Worm (Caenorhabditis elegans): ENCODE measurements around the gene F22B7.9.

Gene F22B7.9

DNA sequence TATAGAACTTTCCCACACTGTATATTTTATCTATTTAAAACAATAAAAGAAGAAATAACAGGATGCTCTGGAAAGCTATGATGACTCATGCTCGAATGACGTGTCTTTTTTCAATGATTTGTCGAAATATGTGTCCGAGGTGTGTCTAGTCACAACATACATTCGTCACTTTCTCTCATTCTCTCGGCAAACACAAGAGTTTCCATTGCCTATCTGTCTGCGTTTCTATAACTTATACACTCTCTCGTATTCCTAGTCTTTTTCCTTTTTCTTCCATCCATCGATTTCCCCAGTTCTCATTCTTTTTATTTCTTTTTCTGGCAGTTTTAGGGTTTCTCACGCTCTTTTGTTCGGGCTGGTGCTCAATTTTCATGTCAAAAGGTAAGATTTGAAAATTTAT is 43.0 kb upstream of the F22B7.9 start (continued):
- TF ChIP-seq nhr-41 (GFP tag; IDR thresholded peaks at IDR 0.05): no peak
- TF ChIP-seq zip-11 (GFP tag; IDR thresholded peaks at IDR 0.05): no peak
- no peak for TF ChIP-seq daf-12 (tag; optimal IDR thresholded peaks at IDR 0.05)
- TF ChIP-seq D1046.2 (GFP tag; IDR thresholded peaks at IDR 0.05): no peak
- no peak for TF ChIP-seq F49E8.2 (tag; optimal IDR thresholded peaks at IDR 0.05; ENCODE audit: borderline replicate concordance)
- TF ChIP-seq dve-1 (tag; optimal IDR thresholded peaks at IDR 0.05; ENCODE audit: insufficient read depth): peak; percentile 68
- TF ChIP-seq unc-62 (GFP tag; optimal IDR thresholded peaks at IDR 0.05 in 1 of 2): no peak
- no peak for TF ChIP-seq unc-62 (tag; optimal IDR thresholded peaks at IDR 0.05)
- TF ChIP-seq dpl-1 (GFP tag; optimal IDR thresholded peaks at IDR 0.05): no peak
- no peak for TF ChIP-seq Y75B8A.6 (GFP tag; IDR thresholded peaks at IDR 0.05)
- TF ChIP-seq daf-19 (GFP tag; conservative IDR thresholded peaks at IDR 0.05): no peak
- TF ChIP-seq nhr-6 (tag; optimal IDR thresholded peaks at IDR 0.05): peak; percentile 48
- no peak for TF ChIP-seq ztf-7 (tag; optimal IDR thresholded peaks at IDR 0.05)
- TF ChIP-seq egl-27 (tag; optimal IDR thresholded peaks at IDR 0.05): no peak
- TF ChIP-seq nhr-10 (tag; optimal IDR thresholded peaks at IDR 0.05): no peak
- TF ChIP-seq lin-13 (GFP tag; optimal IDR thresholded peaks at IDR 0.05): no peak
- no peak for TF ChIP-seq F26F4.8 (GFP tag; conservative IDR thresholded peaks at IDR 0.05)
- TF ChIP-seq lsy-2 (tag; optimal IDR thresholded peaks at IDR 0.05): peak in 1 of 2 experiments; percentile 71
- no peak for TF ChIP-seq T26A8.4 (GFP tag; IDR thresholded peaks at IDR 0.05)
- TF ChIP-seq vab-7 (GFP tag; IDR thresholded peaks at IDR 0.05): no peak
- TF ChIP-seq zag-1 (tag; optimal IDR thresholded peaks at IDR 0.05): no peak
- no peak for TF ChIP-seq hmg-1.1 (GFP tag; IDR thresholded peaks at IDR 0.05)
- TF ChIP-seq mep-1 (tag; optimal IDR thresholded peaks at IDR 0.05): peak; percentile 30
- TF ChIP-seq lim-7 (GFP tag; IDR thresholded peaks at IDR 0.05): no peak
- TF ChIP-seq mdl-1 (tag; optimal IDR thresholded peaks at IDR 0.05): no peak
- no peak for TF ChIP-seq ces-1 (GFP tag; optimal IDR thresholded peaks at IDR 0.05)
- TF ChIP-seq lin-29 (GFP tag; IDR thresholded peaks at IDR 0.05): no peak
- TF ChIP-seq Y105C5A.15 (GFP tag; IDR thresholded peaks at IDR 0.05): no peak
- TF ChIP-seq lin-38 (GFP tag; IDR thresholded peaks at IDR 0.05): 0 out of 2 replicates have a peak, but pooled peaks have one; percentile 8
- TF ChIP-seq pha-4 (GFP tag; IDR thresholded peaks at IDR 0.05): no peak
- peak; percentile 28 for TF ChIP-seq pha-4 (tag; optimal IDR thresholded peaks at IDR 0.05)
- no peak for TF ChIP-seq php-3 (GFP tag; IDR thresholded peaks at IDR 0.05)
- no peak for TF ChIP-seq skn-1 (tag; optimal IDR thresholded peaks at IDR 0.05)
- TF ChIP-seq duxl-1 (tag; optimal IDR thresholded peaks at IDR 0.05; ENCODE audit: poor library complexity): no peak
- TF ChIP-seq ceh-82 (tag; optimal IDR thresholded peaks at IDR 0.05): no peak
- TF ChIP-seq Y48G9A.11 (GFP tag; IDR thresholded peaks at IDR 0.05): no peak
- TF ChIP-seq nhr-25 (tag; optimal IDR thresholded peaks at IDR 0.05; ENCODE audit: borderline replicate concordance, insufficient read depth): no peak
- TF ChIP-seq nhr-48 (tag; optimal IDR thresholded peaks at IDR 0.05): no peak
- TF ChIP-seq dmd-9 (GFP tag; IDR thresholded peaks at IDR 0.05): no peak
- no peak for TF ChIP-seq ceh-44 (GFP tag; IDR thresholded peaks at IDR 0.05)
- no peak for TF ChIP-seq jun-1 (tag; optimal IDR thresholded peaks at IDR 0.05)
- no peak for TF ChIP-seq nhr-76 (tag; optimal IDR thresholded peaks at IDR 0.05)
- TF ChIP-seq R02D3.7 (tag; optimal IDR thresholded peaks at IDR 0.05): no peak
- TF ChIP-seq egl-43 (GFP tag; IDR thresholded peaks at IDR 0.05): no peak
- TF ChIP-seq nhr-11 (tag; optimal IDR thresholded peaks at IDR 0.05): no peak
- TF ChIP-seq arid-1 (GFP tag; conservative IDR thresholded peaks at IDR 0.05): no peak
- no peak for TF ChIP-seq mdt-29 (GFP tag; IDR thresholded peaks at IDR 0.05)
- no peak for TF ChIP-seq nhr-77 (tag; optimal IDR thresholded peaks at IDR 0.05)

Data from whole organism, L4 larva.